Worm (Caenorhabditis elegans) whole organism, L4/young adult: Measurements from ENCODE around the gene tat-3.

Source experiments
- W03F9.2 ChIP-seq: fragments of 150-350 bp; optimal IDR thresholded peaks from 2 replicates; lab custom pipeline; 2014; ENCODE audit warnings: missing biosample characterization, missing genetic modification characterization
- dao-5 ChIP-seq: sonication (generic microtip); optimal IDR thresholded peaks from 2 replicates; lab custom pipeline; 2016; ENCODE audit warnings: missing genotype, missing genetic modification characterization, moderate library complexity, missing compliant biosample characterization
- him-1 ChIP-seq: sonication (generic microtip); optimal IDR thresholded peaks from 2 replicates; lab custom pipeline; 2016; ENCODE audit warnings: missing genotype, missing genetic modification reagents, missing genetic modification characterization, missing compliant biosample characterization

Gene tat-3

ce11 chrIII:10711192-10711673, 19.3 kb downstream of the tat-3 start, which contains the start of gene W09D10.5:
Gene W09D10.5, minus strand, starts transcription at chrIII:10711536.
- no peak for TF ChIP-seq W03F9.2 (tag; lab: Kevin White, UChicago)

DNA sequence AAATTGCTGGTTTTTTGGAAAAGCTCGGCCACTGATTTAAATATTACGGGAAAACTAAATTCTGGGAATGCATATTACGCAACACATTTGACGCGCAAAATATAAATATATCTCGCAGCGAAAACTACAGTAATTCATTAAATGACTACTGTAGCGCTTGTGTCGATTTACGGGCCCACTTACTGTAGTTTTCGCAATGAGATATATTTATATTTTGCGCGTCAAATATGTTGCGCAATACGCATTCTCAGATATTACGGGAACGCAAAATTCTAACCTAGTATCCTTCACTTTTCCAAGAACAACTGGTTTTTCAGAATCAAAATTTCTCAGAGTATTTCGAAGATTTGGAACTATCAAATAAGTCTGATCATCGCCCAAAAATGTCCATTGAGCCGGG, 20.8 kb downstream of the tat-3 start:
- TF ChIP-seq W03F9.2 (tag; lab: Kevin White, UChicago) (no peak), dao-5 (no peak), him-1 (tag; lab: Kevin White, UChicago) (no peak)

ce11 chrIII:10708484-10708883, 22.0 kb downstream of the tat-3 start:
- TF ChIP-seq him-1 (tag; lab: Kevin White, UChicago), result no peak
- TF ChIP-seq W03F9.2 (tag; lab: Kevin White, UChicago), result no peak
- no peak for TF ChIP-seq dao-5

DNA sequence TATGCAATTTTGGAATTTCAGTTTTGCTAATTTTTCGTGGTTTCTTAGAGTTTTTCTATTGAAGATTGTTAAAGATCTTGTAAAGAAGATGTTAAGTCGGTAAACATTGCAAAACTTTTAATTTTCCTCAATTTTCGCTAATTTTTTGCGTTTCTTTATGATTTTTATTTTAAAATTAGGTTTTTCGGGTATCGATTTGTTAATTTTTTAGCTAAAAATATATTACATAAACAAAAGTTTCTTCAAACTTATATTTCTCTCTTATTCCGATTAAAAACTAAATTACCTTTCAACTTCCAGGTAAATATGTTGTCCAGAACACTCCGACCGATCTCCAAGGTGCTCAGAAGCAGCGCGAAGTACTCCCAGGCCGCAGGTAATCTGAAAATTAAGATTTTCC, 23.0 kb downstream of the tat-3 start, which contains the start of gene mrpl-12:
mrpl-12 (plus strand) TSS at position 301 of the 400 bp plus-strand sequence.
- TF ChIP-seq W03F9.2 (tag; lab: Kevin White, UChicago), result no peak
- TF ChIP-seq him-1 (tag; lab: Kevin White, UChicago), result no peak
- TF ChIP-seq dao-5, result no peak

DNA sequence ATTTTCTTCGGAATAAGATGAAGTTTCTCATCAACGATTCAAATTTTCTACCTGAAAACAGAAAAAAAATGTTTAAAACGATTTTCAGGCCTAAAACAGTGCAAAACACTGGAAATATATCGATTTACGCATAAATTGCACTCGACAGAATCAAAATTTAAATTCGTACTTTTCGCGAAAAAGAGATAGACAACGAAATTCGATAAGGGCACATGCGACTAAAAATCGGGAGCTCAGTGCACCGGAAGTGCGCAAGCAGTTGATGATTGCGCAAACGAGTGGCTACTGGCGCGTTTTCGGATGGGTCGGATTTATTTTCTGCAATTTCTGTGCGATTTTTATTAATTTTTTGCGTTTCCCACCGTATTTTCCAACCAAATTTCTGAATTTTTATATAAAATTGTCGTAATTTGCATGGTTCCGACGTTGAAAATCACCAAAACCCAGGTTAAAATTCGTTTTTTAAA, 23.5 kb downstream of the tat-3 start, which contains the start of the genes Y39A1A.21 and Y39A1A.22:
Y39A1A.21 (minus strand) TSS at position 51 of the 467 bp plus-strand sequence.
Y39A1A.22 (minus strand) TSS at position 57 of the 467 bp plus-strand sequence.
- TF ChIP-seq him-1 (tag; lab: Kevin White, UChicago), result peak; percentile 29
- no peak for TF ChIP-seq dao-5
- TF ChIP-seq W03F9.2 (tag; lab: Kevin White, UChicago), result peak; percentile 69

DNA sequence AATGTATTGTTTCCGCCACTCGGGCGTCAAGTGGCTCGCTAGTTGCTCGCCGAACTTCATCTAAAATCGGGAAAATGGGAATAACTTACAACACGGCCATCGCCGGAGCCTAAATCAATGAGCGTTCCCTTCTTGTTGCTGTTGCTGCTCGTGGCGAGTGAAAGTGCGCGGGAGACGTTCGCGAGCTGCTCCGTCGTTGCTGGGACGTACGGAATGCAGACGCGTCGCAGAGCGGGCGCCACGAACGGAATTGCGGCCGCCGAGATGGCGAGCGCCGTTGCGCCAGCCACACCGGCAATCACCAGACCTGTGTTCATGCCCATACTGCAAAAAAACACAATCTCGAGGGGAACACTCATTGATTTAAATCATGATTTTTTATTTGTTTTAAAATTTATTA, 24.0 kb downstream of the tat-3 start:
- TF ChIP-seq dao-5 (no peak), him-1 (tag; lab: Kevin White, UChicago) (no peak), W03F9.2 (tag; lab: Kevin White, UChicago) (no peak)

- TF ChIP-seq dao-5 (no peak), W03F9.2 (tag; lab: Kevin White, UChicago) (no peak), him-1 (tag; lab: Kevin White, UChicago) (no peak)
Measured at ce11 chrIII:10704499-10704898, 26.0 kb downstream of the tat-3 start.

DNA sequence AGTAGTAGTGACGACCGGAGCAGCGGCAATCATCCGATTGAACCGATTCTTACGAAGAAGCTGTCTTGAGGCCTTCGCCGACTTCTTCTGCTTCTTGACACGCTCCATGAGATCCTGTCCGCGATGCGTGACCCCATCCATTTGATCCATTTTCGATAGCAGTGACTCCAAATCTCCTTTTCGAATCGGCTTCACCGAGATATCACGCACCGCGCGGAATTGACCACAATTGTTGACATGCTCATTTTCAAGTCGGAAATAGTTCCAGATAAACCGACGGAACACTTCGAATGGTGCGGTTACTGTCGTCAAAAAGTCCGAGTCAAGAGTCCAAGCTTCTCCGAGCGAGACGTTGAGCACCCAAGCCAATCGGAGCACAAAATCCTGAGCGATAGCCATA, 26.7 kb downstream of the tat-3 start:
- no peak for TF ChIP-seq him-1 (tag; lab: Kevin White, UChicago)
- no peak for TF ChIP-seq W03F9.2 (tag; lab: Kevin White, UChicago)
- no peak for TF ChIP-seq dao-5

DNA sequence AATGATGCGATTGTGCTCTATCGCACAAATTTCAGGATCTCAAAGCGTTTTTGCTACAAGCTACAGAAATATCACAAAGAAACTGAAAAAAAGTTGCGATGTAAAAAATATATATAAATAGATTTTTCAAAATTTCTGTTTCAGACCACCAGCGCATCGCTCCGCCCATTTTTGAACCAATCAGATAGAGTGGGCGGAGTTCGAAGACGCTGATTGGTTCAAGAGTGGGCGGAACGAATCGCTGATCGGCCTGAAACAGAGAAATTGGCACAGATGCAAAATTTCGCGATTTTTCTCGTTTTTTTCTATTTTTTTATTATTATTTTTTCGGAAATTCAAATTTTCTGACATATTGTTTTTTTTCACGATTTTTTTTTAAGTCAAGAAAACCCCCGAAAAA, 27.7 kb downstream of the tat-3 start:
- TF ChIP-seq W03F9.2 (tag; lab: Kevin White, UChicago) (no peak), dao-5 (no peak), him-1 (tag; lab: Kevin White, UChicago) (no peak)

ce11 chrIII:10700460-10700859, 30.0 kb downstream of the tat-3 start, which contains the start of gene Y39A1A.20:
Gene Y39A1A.20, minus strand, starts transcription at chrIII:10700560.
- TF ChIP-seq him-1 (tag; lab: Kevin White, UChicago), result no peak
- no peak for TF ChIP-seq W03F9.2 (tag; lab: Kevin White, UChicago)
- TF ChIP-seq dao-5, result no peak

DNA sequence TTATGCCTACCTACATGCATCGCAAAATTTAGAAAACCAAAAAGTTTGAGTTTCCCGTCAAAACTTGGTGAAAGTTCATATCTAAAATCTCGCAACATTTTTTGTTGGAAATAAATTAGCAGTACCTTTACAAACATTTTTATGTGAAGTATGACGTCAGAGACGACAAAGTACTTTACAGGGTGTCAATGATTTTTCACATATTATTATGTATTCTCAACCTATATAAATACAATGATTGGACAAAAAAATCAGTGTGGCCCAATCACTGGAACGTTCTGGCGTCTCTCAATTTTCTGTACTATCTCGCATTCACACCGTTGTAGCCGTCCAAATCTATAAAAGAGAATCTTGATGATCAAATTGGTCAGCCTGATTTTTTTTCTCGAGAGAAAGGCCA, 36.2 kb downstream of the tat-3 start, which contains the start of the genes Y39A1A.18 and fmo-3:
Y39A1A.18 (minus strand) TSS at position 192 of the 400 bp plus-strand sequence.
fmo-3 (plus strand) TSS at position 388 of the 400 bp plus-strand sequence.
- TF ChIP-seq dao-5, result no peak

DNA sequence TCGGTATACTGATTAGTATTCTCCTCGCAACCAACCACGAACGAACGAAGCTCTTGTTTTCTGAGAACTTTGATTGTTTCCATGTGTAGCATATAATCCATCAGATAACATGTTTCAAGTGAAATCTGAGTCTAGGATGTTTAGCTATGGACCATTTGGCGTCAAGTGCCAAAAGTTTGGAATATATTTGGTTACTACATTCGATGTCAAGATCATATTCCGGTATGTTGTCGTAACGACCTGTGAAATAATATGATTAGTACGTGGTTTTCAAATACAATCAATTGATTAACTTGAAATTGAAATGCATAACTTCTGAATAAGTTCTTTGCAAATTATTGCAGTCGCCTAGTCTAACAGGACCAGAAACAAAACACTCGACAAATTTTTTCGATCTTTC, 39.5 kb downstream of the tat-3 start, which contains the start of gene Y39A1A.17:
Y39A1A.17 (minus strand) TSS at position 101 of the 400 bp plus-strand sequence.
- TF ChIP-seq dao-5, result no peak
- no peak for TF ChIP-seq him-1 (tag; lab: Kevin White, UChicago)
- TF ChIP-seq W03F9.2 (tag; lab: Kevin White, UChicago), result no peak

- no peak for TF ChIP-seq dao-5
- TF ChIP-seq W03F9.2 (tag; lab: Kevin White, UChicago), result no peak
- no peak for TF ChIP-seq him-1 (tag; lab: Kevin White, UChicago)
Measured at ce11 chrIII:10689057-10689456, 41.4 kb downstream of the tat-3 start, which contains the start of gene Y39A1A.31. Gene Y39A1A.31, minus strand, starts transcription at chrIII:10689157.

ce11 chrIII:10678971-10679370, 51.5 kb downstream of the tat-3 start, which contains the start of gene Y39A1A.16:
Gene Y39A1A.16, plus strand, starts transcription at chrIII:10679271.
- TF ChIP-seq him-1 (tag; lab: Kevin White, UChicago), result no peak
- TF ChIP-seq W03F9.2 (tag; lab: Kevin White, UChicago), result no peak
- no peak for TF ChIP-seq dao-5
